Worm (Caenorhabditis elegans) whole organism, L1 larva: ENCODE results near the gene pals-31.

Experiments used
- C16A3.4 ChIP-seq: fragments of 150-350 bp; optimal IDR thresholded peaks from 2 replicates; lab custom pipeline; 2014; ENCODE audit warnings: missing biosample characterization, missing genetic modification characterization
- F16B12.6 ChIP-seq: fragments of 150-350 bp; optimal IDR thresholded peaks from 2 replicates; lab custom pipeline; 2014; ENCODE audit warnings: missing biosample characterization, missing genetic modification characterization
- Y116A8C.19 ChIP-seq: sonication (generic microtip); optimal IDR thresholded peaks from 2 replicates; lab custom pipeline; 2016; ENCODE audit warnings: missing compliant biosample characterization, missing genetic modification characterization, borderline replicate concordance
- ama-1 ChIP-seq: fragments of 150-350 bp; optimal IDR thresholded peaks from 2 replicates; lab custom pipeline; 2014
- blmp-1 ChIP-seq: fragments of 150-350 bp; optimal IDR thresholded peaks from 2 replicates; lab custom pipeline; 2014; ENCODE audit warnings: missing biosample characterization, missing genetic modification characterization
- ceh-82 ChIP-seq, 3 experiments: fragments of 150-350 bp in 1 of 3; sonication (generic microtip) in 2 of 3; optimal IDR thresholded peaks; 2 replicates each; lab custom pipeline; 2014 to 2017; ENCODE audit warnings: missing biosample characterization in 3 of 3, missing genetic modification characterization in 3 of 3
- ceh-88 ChIP-seq: fragments of 200-800 bp; sonication (Bioruptor generic); IDR thresholded peaks from 2 replicates; pipeline ENCODE4 v1.3.6; 2022; ENCODE audit warnings: missing genetic modification characterization, missing compliant biosample characterization
- dpl-1 ChIP-seq, 3 experiments: fragments of 150-350 bp in 2 of 3; sonication (generic microtip) in 1 of 3; optimal IDR thresholded peaks; 2 replicates each; lab custom pipeline; 2014 to 2017; ENCODE audit warnings: missing biosample characterization in 3 of 3, missing genetic modification characterization in 3 of 3, missing genetic modification reagents in 3 of 3
- egl-13 ChIP-seq: sonication (generic microtip); optimal IDR thresholded peaks from 2 replicates; lab custom pipeline; 2016; ENCODE audit warnings: missing genotype, missing genetic modification reagents, missing genetic modification characterization, missing compliant biosample characterization
- elt-2 ChIP-seq: sonication (generic microtip); optimal IDR thresholded peaks from 2 replicates; lab custom pipeline; 2016; ENCODE audit warnings: missing genetic modification characterization, mild to moderate bottlenecking, inconsistent platforms, missing compliant biosample characterization, missing genetic modification reagents
- elt-3 ChIP-seq, 6 experiments: fragments of 150-350 bp in 1 of 6; sonication (generic microtip); optimal IDR thresholded peaks; 2 replicates each; lab custom pipeline; 2017 to 2018; ENCODE audit warnings: missing biosample characterization in 6 of 6, missing genetic modification characterization in 6 of 6, inconsistent platforms in 1 of 6
- fkh-4 ChIP-seq: sonication (generic microtip); optimal IDR thresholded peaks from 2 replicates; lab custom pipeline; 2016; ENCODE audit warnings: missing compliant biosample characterization, missing genetic modification characterization, borderline replicate concordance
- fkh-8 ChIP-seq: sonication (generic microtip); optimal IDR thresholded peaks from 2 replicates; lab custom pipeline; 2016; ENCODE audit warnings: mild to moderate bottlenecking, missing genetic modification characterization, missing compliant biosample characterization
- fos-1 ChIP-seq: fragments of 150-350 bp; optimal IDR thresholded peaks from 2 replicates; lab custom pipeline; 2014; ENCODE audit warnings: missing biosample characterization, missing genetic modification characterization
- hlh-17 ChIP-seq: fragments of 200-800 bp; sonication (Bioruptor generic); optimal IDR thresholded peaks from 2 replicates; lab custom pipeline; 2018; ENCODE audit warnings: missing genetic modification characterization, mild to moderate bottlenecking, missing compliant biosample characterization, moderate library complexity, borderline replicate concordance
- hlh-4 ChIP-seq: sonication (generic microtip); optimal IDR thresholded peaks from 2 replicates; lab custom pipeline; 2016; ENCODE audit warnings: mild to moderate bottlenecking, missing genetic modification characterization, missing compliant biosample characterization
- lin-13 ChIP-seq: fragments of 150-350 bp; optimal IDR thresholded peaks from 2 replicates; lab custom pipeline; 2014; ENCODE audit warnings: missing biosample characterization, missing genetic modification reagents, missing genetic modification characterization
- lin-14 ChIP-seq: fragments of 200-800 bp; sonication (Bioruptor generic); optimal IDR thresholded peaks from 2 replicates; lab custom pipeline; 2018; ENCODE audit warnings: mild to moderate bottlenecking, missing genetic modification characterization, moderate library complexity, missing compliant biosample characterization
- lin-35 ChIP-seq, 2 experiments: fragments of 150-350 bp; optimal IDR thresholded peaks; 2 replicates each; lab custom pipeline; 2014; ENCODE audit warnings: missing biosample characterization in 2 of 2, missing genetic modification characterization in 2 of 2, missing genetic modification reagents in 2 of 2
- lir-3 ChIP-seq: sonication (generic microtip); optimal IDR thresholded peaks from 2 replicates; lab custom pipeline; 2016; ENCODE audit warnings: mild to moderate bottlenecking, missing genetic modification characterization, moderate library complexity, missing compliant biosample characterization; ENCODE audit not compliant: poor library complexity
- lsy-2 ChIP-seq, 2 experiments: fragments of 150-350 bp; optimal IDR thresholded peaks; 2 replicates each; lab custom pipeline; 2014; ENCODE audit warnings: missing biosample characterization in 2 of 2, missing genetic modification characterization in 2 of 2
- mab-9 ChIP-seq: fragments of 200-800 bp; sonication (Bioruptor generic); IDR thresholded peaks from 2 replicates; pipeline ENCODE4 v1.3.6; 2022; ENCODE audit warnings: missing genetic modification reagents, missing genetic modification characterization, missing compliant biosample characterization
- mdl-1 ChIP-seq, 2 experiments: fragments of 150-350 bp; optimal IDR thresholded peaks; 2 replicates each; lab custom pipeline; 2014 to 2017; ENCODE audit warnings: missing biosample characterization in 2 of 2, missing genetic modification characterization in 2 of 2, inconsistent platforms in 1 of 2
- mep-1 ChIP-seq: fragments of 150-350 bp; optimal IDR thresholded peaks from 2 replicates; lab custom pipeline; 2014; ENCODE audit warnings: missing biosample characterization, missing genetic modification characterization
- nhr-12 ChIP-seq: sonication (generic microtip); optimal IDR thresholded peaks from 2 replicates; lab custom pipeline; 2017; ENCODE audit warnings: missing biosample characterization, missing genetic modification characterization
- nhr-20 ChIP-seq: sonication (generic microtip); optimal IDR thresholded peaks from 2 replicates; lab custom pipeline; 2016; ENCODE audit warnings: mild to moderate bottlenecking, missing genetic modification characterization, missing compliant biosample characterization
- nhr-237 ChIP-seq: fragments of 150-350 bp; optimal IDR thresholded peaks from 2 replicates; lab custom pipeline; 2014; ENCODE audit warnings: missing biosample characterization, missing genetic modification characterization
- nhr-71 ChIP-seq: sonication (generic microtip); optimal IDR thresholded peaks from 2 replicates; lab custom pipeline; 2016; ENCODE audit warnings: mild to moderate bottlenecking, missing genetic modification characterization, moderate library complexity, missing compliant biosample characterization
- nhr-77 ChIP-seq: fragments of 150-350 bp; optimal IDR thresholded peaks from 2 replicates; lab custom pipeline; 2014; ENCODE audit warnings: missing biosample characterization, missing genetic modification characterization
- nhr-84 ChIP-seq: sonication (generic microtip); optimal IDR thresholded peaks from 2 replicates; lab custom pipeline; 2017; ENCODE audit warnings: missing biosample characterization, missing genetic modification characterization
- nhr-85 ChIP-seq: sonication (generic microtip); peaks from one replicate; lab custom pipeline; 2016; ENCODE audit warnings: missing genetic modification characterization, inconsistent platforms, missing compliant biosample characterization
- nhr-90 ChIP-seq: sonication (generic microtip); optimal IDR thresholded peaks from 2 replicates; lab custom pipeline; 2016; ENCODE audit warnings: mild to moderate bottlenecking, missing genetic modification characterization, missing compliant biosample characterization; ENCODE audit not compliant: poor library complexity
- pag-3 ChIP-seq: sonication (generic microtip); optimal IDR thresholded peaks from 2 replicates; lab custom pipeline; 2017; ENCODE audit warnings: missing genetic modification characterization, mild to moderate bottlenecking, missing compliant biosample characterization, antibody characterized with exemption, borderline replicate concordance; ENCODE audit not compliant: insufficient read depth
- pqm-1 ChIP-seq: sonication (generic microtip); optimal IDR thresholded peaks from 3 replicates; lab custom pipeline; 2017; ENCODE audit warnings: missing biosample characterization, missing genetic modification characterization
- rnt-1 ChIP-seq: sonication (generic microtip); optimal IDR thresholded peaks from 2 replicates; lab custom pipeline; 2016; ENCODE audit warnings: mild to moderate bottlenecking, missing genetic modification characterization, moderate library complexity, missing compliant biosample characterization
- skn-1 ChIP-seq: fragments of 150-350 bp; optimal IDR thresholded peaks from 2 replicates; lab custom pipeline; 2014; ENCODE audit warnings: missing biosample characterization, missing genetic modification characterization
- snpc-4 ChIP-seq: fragments of 150-350 bp; optimal IDR thresholded peaks from 2 replicates; lab custom pipeline; 2014; ENCODE audit warnings: missing biosample characterization, missing genetic modification characterization
- snu-23 ChIP-seq: sonication (generic microtip); optimal IDR thresholded peaks from 2 replicates; lab custom pipeline; 2016; ENCODE audit warnings: missing genetic modification characterization, missing compliant biosample characterization
- tlp-1 ChIP-seq: fragments of 150-350 bp; optimal IDR thresholded peaks from 2 replicates; lab custom pipeline; 2014; ENCODE audit warnings: missing biosample characterization, missing genetic modification characterization
- unc-130 ChIP-seq: fragments of 150-350 bp; optimal IDR thresholded peaks from 2 replicates; lab custom pipeline; 2017; ENCODE audit warnings: missing biosample characterization, missing genetic modification characterization, inconsistent platforms
- unc-86 ChIP-seq: sonication (generic microtip); optimal IDR thresholded peaks from 2 replicates; lab custom pipeline; 2016; ENCODE audit warnings: missing genetic modification characterization, missing compliant biosample characterization
- unc-98 ChIP-seq: fragments of 200-800 bp; sonication (Bioruptor generic); IDR thresholded peaks from 2 replicates; pipeline ENCODE4 v1.3.6; 2022; ENCODE audit warnings: missing genetic modification characterization, missing compliant biosample characterization
- vab-15 ChIP-seq: sonication (generic microtip); optimal IDR thresholded peaks from 2 replicates; lab custom pipeline; 2017; ENCODE audit warnings: missing genotype, mild to moderate bottlenecking, missing genetic modification characterization, missing compliant biosample characterization
- xbp-1 ChIP-seq: sonication (generic microtip); optimal IDR thresholded peaks from 2 replicates; lab custom pipeline; 2016; ENCODE audit warnings: missing genetic modification characterization, missing compliant biosample characterization

Gene pals-31

ce11 chrV:634855-635254 is 1.5 kb upstream of the pals-31 start, which contains the start of gene F48G7.10:
F48G7.10 (minus strand) TSS chrV:634955.
- TF ChIP-seq hlh-17 (GFP tag; lab: Kevin White, UChicago) (no peak), nhr-77 (no peak), C16A3.4 (tag; lab: Kevin White, UChicago) (no peak), rnt-1 (tag; lab: Kevin White, UChicago) (no peak), nhr-85 (tag; lab: Kevin White, UChicago) (peak; percentile 58), egl-13 (tag; lab: Kevin White, UChicago) (no peak), unc-98 (GFP tag; lab: Robert Waterston, UW) (no peak)

DNA sequence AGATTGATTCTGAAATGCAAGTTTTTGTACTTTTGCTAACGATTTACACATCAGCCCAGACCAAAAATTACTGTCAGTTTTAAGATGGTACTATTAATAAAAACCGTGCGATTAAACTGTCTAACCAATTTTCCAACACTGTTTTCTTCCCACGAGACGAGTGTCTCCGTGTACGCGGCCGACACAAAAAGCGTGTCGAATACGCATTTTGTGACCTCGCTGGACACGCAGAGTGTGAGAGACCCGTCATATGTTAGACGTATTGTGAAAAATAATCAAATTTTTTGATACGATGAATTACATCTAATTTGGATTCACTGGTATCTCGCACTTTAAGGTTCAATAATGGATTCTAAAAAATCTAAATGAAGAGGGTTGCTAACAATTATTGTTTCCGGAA is 751 bp upstream of the pals-31 start:
- no peak for TF ChIP-seq pag-3
- peak; percentile 66 for TF ChIP-seq snpc-4 (tag; lab: Kevin White, UChicago)
- TF ChIP-seq elt-2: peak; percentile 29
- no peak for TF ChIP-seq tlp-1 (tag; lab: Kevin White, UChicago)
- TF ChIP-seq snu-23 (GFP tag; lab: Kevin White, UChicago): peak; percentile 44
- peak in 1 of 2 experiments; percentile 67 for TF ChIP-seq lin-35 (GFP tag; optimal IDR thresholded peaks at IDR 0.05; lab: Kevin White, UChicago)
- TF ChIP-seq nhr-20 (tag; lab: Kevin White, UChicago): peak; percentile 33
- TF ChIP-seq lir-3 (tag; lab: Kevin White, UChicago): no peak
- no peak for TF ChIP-seq ama-1 (lab: Kevin White, UChicago)
- peak; percentile 35 for TF ChIP-seq blmp-1 (tag; lab: Kevin White, UChicago)
- peak; percentile 20 for TF ChIP-seq unc-130
- peak; percentile 27 for TF ChIP-seq nhr-71 (tag; lab: Kevin White, UChicago)
- TF ChIP-seq pqm-1 (tag; lab: Kevin White, UChicago): no peak
- TF ChIP-seq elt-3 (tag; optimal IDR thresholded peaks at IDR 0.05; lab: Kevin White, UChicago): peak in 1 of 6 experiments; percentile 8
- TF ChIP-seq lsy-2 (tag; optimal IDR thresholded peaks at IDR 0.05; lab: Kevin White, UChicago): peak in 1 of 2 experiments; percentile 10
- no peak for TF ChIP-seq lin-13 (GFP tag; lab: Kevin White, UChicago)
- no peak for TF ChIP-seq dpl-1 (GFP tag; optimal IDR thresholded peaks at IDR 0.05; lab: Kevin White, UChicago)
- no peak for TF ChIP-seq fkh-8 (tag; lab: Kevin White, UChicago)
- peak; percentile 95 for TF ChIP-seq lin-14 (GFP tag; lab: Kevin White, UChicago)
- peak; percentile 0 for TF ChIP-seq nhr-90
- peak; percentile 27 for TF ChIP-seq C16A3.4 (tag; lab: Kevin White, UChicago)
- no peak for TF ChIP-seq nhr-12 (tag; lab: Kevin White, UChicago)
- TF ChIP-seq unc-86 (tag; lab: Kevin White, UChicago): no peak
- peak in 1 of 2 experiments; percentile 47 for TF ChIP-seq mdl-1 (tag; optimal IDR thresholded peaks at IDR 0.05; lab: Kevin White, UChicago)
- TF ChIP-seq nhr-85 (tag; lab: Kevin White, UChicago): peak; percentile 80

ce11 chrV:638328-638727 is 1.9 kb downstream of the pals-31 start, which contains the start of gene srj-37:
srj-37 (plus strand) TSS chrV:638628.
- no peak for TF ChIP-seq hlh-4 (tag; lab: Kevin White, UChicago)
- no peak for TF ChIP-seq skn-1 (tag; lab: Kevin White, UChicago)
- TF ChIP-seq mep-1 (tag; lab: Kevin White, UChicago): no peak
- TF ChIP-seq vab-15: no peak
- TF ChIP-seq F16B12.6 (tag; lab: Kevin White, UChicago): no peak
- TF ChIP-seq elt-3 (tag; optimal IDR thresholded peaks at IDR 0.05; lab: Kevin White, UChicago): no peak
- TF ChIP-seq nhr-77: no peak
- no peak for TF ChIP-seq nhr-237 (tag; lab: Kevin White, UChicago)
- no peak for TF ChIP-seq fos-1
- TF ChIP-seq tlp-1 (tag; lab: Kevin White, UChicago): no peak
- no peak for TF ChIP-seq Y116A8C.19
- no peak for TF ChIP-seq ceh-88 (GFP tag; lab: Robert Waterston, UW)
- TF ChIP-seq snu-23 (GFP tag; lab: Kevin White, UChicago): no peak
- TF ChIP-seq xbp-1 (tag; lab: Kevin White, UChicago): no peak
- TF ChIP-seq ceh-82 (tag; optimal IDR thresholded peaks at IDR 0.05; lab: Kevin White, UChicago): no peak
- TF ChIP-seq nhr-84 (tag; lab: Kevin White, UChicago): no peak
- no peak for TF ChIP-seq fkh-4 (tag; lab: Kevin White, UChicago)
- no peak for TF ChIP-seq mab-9
- TF ChIP-seq lin-13 (GFP tag; lab: Kevin White, UChicago): no peak
